Worm (Caenorhabditis elegans) whole organism, late embryonic: ENCODE measurements around the gene zipt-2.2.

Experiments
- ama-1 ChIP-seq: fragments of 150-350 bp; optimal IDR thresholded peaks from 2 replicates; lab custom pipeline; 2014
- ceh-45 ChIP-seq: fragments of 200-800 bp; sonication (Bioruptor generic); IDR thresholded peaks from 2 replicates; pipeline ENCODE4 v1.3.6; 2022; ENCODE audit warnings: missing genetic modification reagents, missing genetic modification characterization, missing compliant biosample characterization
- dve-1 ChIP-seq: sonication (generic microtip); optimal IDR thresholded peaks from 2 replicates; lab custom pipeline; 2017; ENCODE audit warnings: antibody characterized with exemption, mild to moderate bottlenecking, missing genetic modification characterization, missing compliant biosample characterization
- hlh-30 ChIP-seq: sonication (generic microtip); optimal IDR thresholded peaks from 2 replicates; lab custom pipeline; 2017; ENCODE audit warnings: antibody characterized with exemption, missing genetic modification characterization, missing compliant biosample characterization; ENCODE audit not compliant: insufficient read depth
- nhr-11 ChIP-seq: fragments of 150-350 bp; optimal IDR thresholded peaks from 2 replicates; lab custom pipeline; 2014; ENCODE audit warnings: missing biosample characterization, missing genetic modification characterization
- sdc-2 ChIP-seq: sonication (generic microtip); optimal IDR thresholded peaks from 2 replicates; lab custom pipeline; 2016; ENCODE audit warnings: missing genotype, missing genetic modification characterization, missing compliant biosample characterization
- syd-9 ChIP-seq: sonication (generic microtip); optimal IDR thresholded peaks from 2 replicates; lab custom pipeline; 2016; ENCODE audit warnings: mild to moderate bottlenecking, missing genetic modification characterization, moderate library complexity, missing compliant biosample characterization

DNA sequence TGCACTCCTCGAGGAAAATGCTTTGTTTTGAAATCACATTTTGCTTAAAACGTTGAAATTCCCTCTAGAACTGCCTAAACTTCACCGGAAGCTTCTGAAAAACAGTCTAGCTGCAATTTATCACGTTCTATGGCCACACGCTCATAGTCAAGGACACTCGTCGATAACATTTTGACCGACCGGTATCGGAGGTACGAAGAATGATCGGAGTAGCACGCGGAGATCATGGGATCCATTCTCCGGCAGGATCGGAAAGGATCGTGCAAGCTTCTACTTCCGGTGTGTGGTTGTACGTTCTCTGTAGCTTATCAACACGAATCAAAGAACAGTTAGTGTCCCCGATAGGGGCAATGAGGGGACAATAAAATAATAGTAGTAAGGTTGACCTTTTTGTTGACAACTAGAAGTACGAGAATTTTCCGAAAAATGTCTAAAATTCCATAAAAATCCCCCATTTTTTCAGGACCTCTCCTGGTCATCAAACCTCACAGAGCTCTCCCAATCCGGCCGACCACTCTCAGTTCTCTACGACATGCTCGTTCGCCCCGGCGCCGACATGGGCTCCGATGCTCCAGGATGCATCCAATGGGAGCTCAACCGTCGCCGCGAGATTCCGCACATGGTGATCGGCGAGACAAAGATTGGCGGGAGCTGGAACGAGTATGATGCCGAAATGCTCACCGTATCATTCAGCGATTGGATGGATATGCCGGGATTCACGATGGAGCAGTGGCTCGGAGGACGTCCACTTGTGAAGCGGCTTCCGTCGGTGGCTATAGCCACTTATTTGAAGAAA is 18.9 kb downstream of the zipt-2.2 start:
- TF ChIP-seq hlh-30 (tag; lab: Kevin White, UChicago): no peak
- no peak for TF ChIP-seq ama-1 (lab: Kevin White, UChicago)
- no peak for TF ChIP-seq dve-1
- TF ChIP-seq ceh-45 (GFP tag; lab: Robert Waterston, UW): no peak
- TF ChIP-seq syd-9 (tag; lab: Kevin White, UChicago): no peak
- no peak for TF ChIP-seq nhr-11 (tag; lab: Kevin White, UChicago)
- no peak for TF ChIP-seq sdc-2 (tag; lab: Kevin White, UChicago)
